Fruit fly (Drosophila melanogaster) whole organism, embryonic: ENCODE measurements around the gene hob.

Experiments
- Awh ChIP-seq: fragments of 200-800 bp; sonication (Bioruptor generic); IDR thresholded peaks from 2 replicates; pipeline ENCODE4, ENCODE4 v1.3.6; 2022; ENCODE audit warnings: missing biosample characterization, missing genetic modification characterization
- CG11560 ChIP-seq: fragments of 200-800 bp; sonication (Bioruptor generic); IDR thresholded peaks from 3 replicates; pipeline ENCODE4 v1.3.6; 2022; ENCODE audit warnings: missing biosample characterization, missing genetic modification characterization
- CG12236 ChIP-seq: fragments of 200-800 bp; sonication (Bioruptor generic); optimal IDR thresholded peaks from 2 replicates; lab custom pipeline; 2016; ENCODE audit warnings: missing biosample characterization, missing genetic modification characterization
- CG12769 ChIP-seq: fragments of 200-800 bp; sonication (Bioruptor generic); optimal IDR thresholded peaks from 2 replicates; lab custom pipeline; 2019; ENCODE audit warnings: missing biosample characterization, mild to moderate bottlenecking, missing genetic modification characterization, moderate library complexity
- CG14050 ChIP-seq: fragments of 200-800 bp; sonication (Bioruptor generic); IDR thresholded peaks from 3 replicates; pipeline ENCODE4 v1.3.6; 2022; ENCODE audit warnings: missing biosample characterization, missing genetic modification characterization
- CG16815 ChIP-seq: fragments of 200-800 bp; sonication (Bioruptor generic); optimal IDR thresholded peaks from 3 replicates; lab custom pipeline; 2017; ENCODE audit warnings: missing biosample characterization, mild to moderate bottlenecking, missing genetic modification characterization
- CG17802 ChIP-seq: fragments of 200-800 bp; sonication (Bioruptor generic); optimal IDR thresholded peaks from 2 replicates; lab custom pipeline; 2018; ENCODE audit warnings: missing biosample characterization, mild to moderate bottlenecking, missing genetic modification characterization, moderate library complexity
- CG1792 ChIP-seq: fragments of 200-800 bp; sonication (Bioruptor generic); optimal IDR thresholded peaks from 2 replicates; lab custom pipeline; 2016; ENCODE audit warnings: missing biosample characterization, missing genetic modification characterization
- CG3163 ChIP-seq: fragments of 200-800 bp; sonication (Bioruptor generic); optimal IDR thresholded peaks from 3 replicates; lab custom pipeline; 2016; ENCODE audit warnings: missing biosample characterization, missing genetic modification characterization
- CG3847 ChIP-seq: fragments of 200-800 bp; sonication (Bioruptor generic); IDR thresholded peaks from 2 replicates; pipeline ENCODE4 v1.3.6; 2022; ENCODE audit warnings: missing biosample characterization, missing genetic modification characterization
- CG4404 ChIP-seq: fragments of 200-800 bp; sonication (Bioruptor generic); IDR thresholded peaks from 2 replicates; pipeline ENCODE4 v1.3.6; 2022; ENCODE audit warnings: missing biosample characterization, missing genetic modification characterization
- CG4424 ChIP-seq: fragments of 200-800 bp; sonication (Bioruptor generic); optimal IDR thresholded peaks from 3 replicates; lab custom pipeline; 2016; ENCODE audit warnings: missing biosample characterization, missing genetic modification characterization
- CG5953 ChIP-seq: fragments of 200-800 bp; sonication (Bioruptor generic); IDR thresholded peaks from 2 replicates; pipeline ENCODE4 v1.3.6; 2022; ENCODE audit warnings: missing biosample characterization, missing genetic modification characterization
- CG6791 ChIP-seq: fragments of 200-800 bp; sonication (Bioruptor generic); IDR thresholded peaks from 3 replicates; pipeline ENCODE4 v1.3.6; 2022; ENCODE audit warnings: missing biosample characterization, missing genetic modification characterization; ENCODE audit not compliant: partially characterized antibody
- CG8765 ChIP-seq: fragments of 200-800 bp; sonication (Bioruptor generic); IDR thresholded peaks from 2 replicates; pipeline ENCODE4 v1.3.6; 2022; ENCODE audit warnings: missing biosample characterization, missing genetic modification characterization
- CG9876 ChIP-seq: fragments of 200-800 bp; sonication (Bioruptor generic); optimal IDR thresholded peaks from 2 replicates; lab custom pipeline; 2016; ENCODE audit warnings: missing biosample characterization, missing genetic modification characterization
- Chrac-16 ChIP-seq: fragments of 200-800 bp; sonication (Bioruptor generic); optimal IDR thresholded peaks from 3 replicates; lab custom pipeline; 2016; ENCODE audit warnings: missing biosample characterization, missing genetic modification characterization
- CoRest ChIP-seq: fragments of 200-800 bp; sonication (Bioruptor generic); optimal IDR thresholded peaks from 3 replicates; lab custom pipeline; 2018; ENCODE audit warnings: missing biosample characterization, mild to moderate bottlenecking, missing genetic modification characterization, moderate library complexity
- Deaf1 ChIP-seq: fragments of 200-800 bp; optimal IDR thresholded peaks from 3 replicates; lab custom pipeline; 2019; ENCODE audit warnings: missing biosample characterization, mild to moderate bottlenecking, missing genetic modification characterization, moderate library complexity
- Ets97D ChIP-seq: fragments of 200-800 bp; sonication (Bioruptor generic); optimal IDR thresholded peaks from 3 replicates; lab custom pipeline; 2016; ENCODE audit warnings: missing biosample characterization, missing genetic modification characterization
- HLH54F ChIP-seq: fragments of 200-800 bp; sonication (Bioruptor generic); optimal IDR thresholded peaks from 3 replicates; lab custom pipeline; 2016; ENCODE audit warnings: missing biosample characterization, missing genetic modification characterization
- Hey ChIP-seq: fragments of 200-800 bp; sonication (Bioruptor generic); optimal IDR thresholded peaks from 3 replicates; lab custom pipeline; 2018; ENCODE audit warnings: missing biosample characterization, mild to moderate bottlenecking, missing genetic modification characterization
- Hsf ChIP-seq: fragments of 200-800 bp; sonication (Bioruptor generic); optimal IDR thresholded peaks from 3 replicates; lab custom pipeline; 2016; ENCODE audit warnings: missing biosample characterization, missing genetic modification characterization
- Jarid2 ChIP-seq: fragments of 200-800 bp; sonication (Bioruptor generic); optimal IDR thresholded peaks from 3 replicates; lab custom pipeline; 2017; ENCODE audit warnings: mild to moderate bottlenecking, missing biosample characterization, missing genetic modification reagents, missing genetic modification characterization
- MTF-1 ChIP-seq: fragments of 200-800 bp; sonication (Bioruptor generic); optimal IDR thresholded peaks from 2 replicates; lab custom pipeline; 2018; ENCODE audit warnings: missing biosample characterization, mild to moderate bottlenecking, missing genetic modification characterization, borderline replicate concordance
- NfI ChIP-seq: fragments of 200-800 bp; sonication (Bioruptor generic); optimal IDR thresholded peaks from 3 replicates; lab custom pipeline; 2018; ENCODE audit warnings: missing biosample characterization, mild to moderate bottlenecking, missing genetic modification characterization, moderate library complexity
- Sox102F ChIP-seq: fragments of 200-800 bp; sonication (Bioruptor generic); optimal IDR thresholded peaks from 2 replicates; lab custom pipeline; 2018; ENCODE audit warnings: missing biosample characterization, mild to moderate bottlenecking, missing genetic modification characterization, moderate library complexity
- Usf ChIP-seq: fragments of 200-800 bp; sonication (Bioruptor generic); optimal IDR thresholded peaks from 2 replicates; lab custom pipeline; 2017; ENCODE audit warnings: missing genotype, missing biosample characterization, missing genetic modification characterization
- Vsx1 ChIP-seq: fragments of 200-800 bp; sonication (Bioruptor generic); optimal IDR thresholded peaks from 2 replicates; lab custom pipeline; 2017; ENCODE audit warnings: missing biosample characterization, mild to moderate bottlenecking, missing genetic modification characterization, missing genetic modification reagents
- YL-1 ChIP-seq: fragments of 200-800 bp; sonication (Bioruptor generic); optimal IDR thresholded peaks from 3 replicates; lab custom pipeline; 2017; ENCODE audit warnings: missing biosample characterization, mild to moderate bottlenecking, missing genetic modification characterization
- ase ChIP-seq: fragments of 200-800 bp; sonication (Bioruptor generic); IDR thresholded peaks from 3 replicates; pipeline ENCODE4 v1.3.6; 2022; ENCODE audit warnings: missing biosample characterization, missing genetic modification characterization
- bcd ChIP-seq: fragments of 200-800 bp; sonication (Bioruptor generic); optimal IDR thresholded peaks from 2 replicates; lab custom pipeline; 2017; ENCODE audit warnings: missing biosample characterization, mild to moderate bottlenecking, missing genetic modification characterization
- br ChIP-seq: fragments of >200 bp; optimal IDR thresholded peaks from 2 replicates; lab custom pipeline; 2017
- chm ChIP-seq: fragments of 200-800 bp; sonication (Bioruptor generic); IDR thresholded peaks from 2 replicates; pipeline ENCODE4 v1.3.6; 2022; ENCODE audit warnings: missing biosample characterization, missing genetic modification characterization
- eyg ChIP-seq: fragments of 200-800 bp; sonication (Bioruptor generic); optimal IDR thresholded peaks from 3 replicates; lab custom pipeline; 2016; ENCODE audit warnings: missing biosample characterization, missing genetic modification characterization
- grn ChIP-seq: fragments of 200-800 bp; sonication (Bioruptor generic); optimal IDR thresholded peaks from 3 replicates; lab custom pipeline; 2017; ENCODE audit warnings: missing biosample characterization, missing genetic modification characterization
- kay ChIP-seq: fragments of 200-800 bp; sonication (Bioruptor generic); optimal IDR thresholded peaks from 2 replicates; lab custom pipeline; 2016; ENCODE audit warnings: missing biosample characterization, missing genetic modification characterization
- nmo ChIP-seq: fragments of 200-800 bp; sonication (Bioruptor generic); optimal IDR thresholded peaks from 2 replicates; lab custom pipeline; 2018; ENCODE audit warnings: missing biosample characterization, mild to moderate bottlenecking, missing genetic modification characterization, moderate library complexity
- pan ChIP-seq, 4 experiments: fragments of >200 bp in 3 of 4; fragments of 200-800 bp in 1 of 4; sonication (Bioruptor generic) in 1 of 4; optimal IDR thresholded peaks in 3 of 4; IDR thresholded peaks in 1 of 4; 2 replicates each; pipeline versions ENCODE4 v1.3.6 to Lab custom; 2017 to 2022; ENCODE audit warnings: missing biosample characterization in 2 of 4, missing genetic modification characterization in 2 of 4, mixed read lengths in 1 of 4
- pnt ChIP-seq: fragments of 200-800 bp; sonication (Bioruptor generic); optimal IDR thresholded peaks from 3 replicates; lab custom pipeline; 2016; ENCODE audit warnings: missing biosample characterization, missing genetic modification characterization
- pros ChIP-seq: fragments of 200-800 bp; sonication (Bioruptor generic); optimal IDR thresholded peaks from 3 replicates; lab custom pipeline; 2019; ENCODE audit warnings: missing biosample characterization, mild to moderate bottlenecking, missing genetic modification characterization, moderate library complexity
- psq ChIP-seq: fragments of 200-800 bp; sonication (Bioruptor generic); optimal IDR thresholded peaks from 2 replicates; lab custom pipeline; 2017; ENCODE audit warnings: missing biosample characterization, missing genetic modification characterization
- rib ChIP-seq: fragments of 200-800 bp; sonication (Bioruptor generic); IDR thresholded peaks from 2 replicates; pipeline ENCODE4 v1.3.6; 2022; ENCODE audit warnings: missing biosample characterization, missing genetic modification characterization
- sens ChIP-seq: fragments of 200-800 bp; sonication (Bioruptor generic); peaks from one replicate; lab custom pipeline; 2016; ENCODE audit warnings: missing biosample characterization, missing genetic modification characterization
- tap ChIP-seq: fragments of 200-800 bp; optimal IDR thresholded peaks from 3 replicates; lab custom pipeline; 2019; ENCODE audit warnings: missing biosample characterization, mild to moderate bottlenecking, missing genetic modification characterization, moderate library complexity
- tin ChIP-seq: fragments of 200-800 bp; sonication (Bioruptor generic); optimal IDR thresholded peaks from 3 replicates; lab custom pipeline; 2016; ENCODE audit warnings: missing biosample characterization, missing genetic modification characterization
- toy ChIP-seq: fragments of 200-800 bp; sonication (Bioruptor generic); IDR thresholded peaks from 2 replicates; pipeline ENCODE4 v1.3.6; 2022; ENCODE audit warnings: missing biosample characterization, missing genetic modification characterization
- trh ChIP-seq: fragments of 200-800 bp; sonication (Bioruptor generic); optimal IDR thresholded peaks from 2 replicates; lab custom pipeline; 2016; ENCODE audit warnings: missing biosample characterization, missing genetic modification characterization
- vnd ChIP-seq: fragments of 200-800 bp; sonication (Bioruptor generic); IDR thresholded peaks from 3 replicates; pipeline ENCODE4 v1.3.6; 2022; ENCODE audit warnings: missing biosample characterization, missing genetic modification characterization; ENCODE audit not compliant: partially characterized antibody
- vvl ChIP-seq: fragments of 200-800 bp; sonication (Bioruptor generic); IDR thresholded peaks from 2 replicates; pipeline ENCODE4 v1.3.6; 2022; ENCODE audit warnings: missing biosample characterization, missing genetic modification characterization
- yki ChIP-seq: fragments of >200 bp; optimal IDR thresholded peaks from 3 replicates; lab custom pipeline; 2018
- z ChIP-seq: fragments of 200-800 bp; sonication (Bioruptor generic); IDR thresholded peaks from 3 replicates; pipeline ENCODE4 v1.3.6; 2022; ENCODE audit warnings: missing biosample characterization, missing genetic modification characterization

The hob gene

dm6 chr3L:3197464-3197863, 21.3 kb downstream of the hob start, which contains the start of gene CG14966 (continued):
- TF ChIP-seq sens (peak; percentile 88), Hsf (peak; percentile 15), pan (optimal IDR thresholded peaks at IDR 0.05; lab: Kevin White, UChicago) (no peak), pan (GFP tag; optimal IDR thresholded peaks at IDR 0.05 in 1 of 2, IDR thresholded peaks at IDR 0.05 in 1 of 2) (no peak), MTF-1 (no peak), Vsx1 (GFP tag; lab: Kevin White, UChicago) (no peak), CG3163 (no peak), CG16815 (no peak), br (lab: Kevin White, UChicago) (no peak), rib (GFP tag; lab: Robert Waterston, UW) (peak; percentile 65), trh (GFP tag; lab: Kevin White, UChicago) (no peak), CG9876 (GFP tag; lab: Kevin White, UChicago) (no peak), CG17802 (no peak), pros (GFP tag; lab: Kevin White, UChicago) (no peak), Hey (tag; lab: Kevin White, UChicago) (no peak), tap (no peak), CG6791 (GFP tag; lab: Robert Waterston, UW) (peak; percentile 91), vnd (peak; percentile 75), CG1792 (GFP tag; lab: Kevin White, UChicago) (no peak), HLH54F (GFP tag; lab: Kevin White, UChicago) (peak; percentile 42), Jarid2 (no peak), yki (lab: Kevin White, UChicago) (no peak), Ets97D (GFP tag; lab: Kevin White, UChicago) (peak; percentile 67), Awh (GFP tag; lab: Robert Waterston, UW) (no peak), CG4404 (GFP tag; lab: Robert Waterston, UW) (no peak), CG12236 (GFP tag; lab: Kevin White, UChicago) (no peak), chm (GFP tag; lab: Robert Waterston, UW) (peak; percentile 30; the same call in 1 of the 2 replicates), CG12769 (tag; lab: Kevin White, UChicago) (peak; percentile 44), z (GFP tag; lab: Robert Waterston, UW) (no peak), ase (no peak), eyg (GFP tag; lab: Kevin White, UChicago) (no peak), CG3847 (GFP tag; lab: Robert Waterston, UW) (peak; percentile 44), nmo (peak; percentile 43), bcd (GFP tag; lab: Kevin White, UChicago) (no peak), YL-1 (GFP tag; lab: Kevin White, UChicago) (peak; percentile 79), NfI (GFP tag; lab: Kevin White, UChicago) (no peak), Deaf1 (peak; percentile 0), CG8765 (GFP tag; lab: Robert Waterston, UW) (no peak), vvl (GFP tag; lab: Robert Waterston, UW) (peak; percentile 40; the same call in 1 of the 2 replicates), CoRest (tag; lab: Kevin White, UChicago) (peak; percentile 45), toy (GFP tag; lab: Robert Waterston, UW) (no peak), psq (GFP tag; lab: Kevin White, UChicago) (no peak), Usf (GFP tag; lab: Kevin White, UChicago) (no peak), CG14050 (no peak), tin (GFP tag; lab: Kevin White, UChicago) (peak; percentile 39), Sox102F (GFP tag; lab: Kevin White, UChicago) (no peak), CG11560 (tag; lab: Robert Waterston, UW) (0 out of 3 replicates have a peak, but pooled peaks have one; percentile 42), Chrac-16 (GFP tag; lab: Kevin White, UChicago) (peak; percentile 4), pnt (GFP tag; lab: Kevin White, UChicago) (no peak), CG5953 (GFP tag; lab: Robert Waterston, UW) (no peak), CG4424 (peak; percentile 1), grn (GFP tag; lab: Kevin White, UChicago) (peak; percentile 11), kay (GFP tag; lab: Kevin White, UChicago) (no peak)
